Worm (Caenorhabditis elegans) whole organism, L2 larva: Measurements from ENCODE around the gene F01F1.3.

Source experiments
- unc-55 ChIP-seq: fragments of 150-350 bp; sonication (generic microtip); optimal IDR thresholded peaks from 3 replicates; lab custom pipeline; 2014; ENCODE audit warnings: missing biosample characterization, missing genetic modification reagents, missing genetic modification characterization
- zag-1 ChIP-seq: fragments of 150-350 bp; optimal IDR thresholded peaks from 2 replicates; lab custom pipeline; 2014; ENCODE audit warnings: missing biosample characterization, missing genetic modification characterization

ce11 chrIII:5846412-5846811 lies 25.3 kb upstream of the F01F1.3 start:
- peak; percentile 30 for TF ChIP-seq unc-55 (GFP tag; lab: Kevin White, UChicago)
- TF ChIP-seq zag-1 (tag; lab: Kevin White, UChicago), result no peak
